Fruit fly (Drosophila melanogaster): ENCODE measurements around the gene CG14111.

CG14111 gene

dm6 chr3L:13424068-13424467, 46.3 kb downstream of the CG14111 start, which contains the start of gene CG33263:
TSS of gene CG33263 (minus strand) at chr3L:13424168.
- no peak for TF ChIP-seq cyc (GFP tag; optimal IDR thresholded peaks at IDR 0.05)
- no peak for TF ChIP-seq CG16779 (tag; optimal IDR thresholded peaks at IDR 0.05)
- no peak for TF ChIP-seq Sox102F (GFP tag; optimal IDR thresholded peaks at IDR 0.05)
- TF ChIP-seq dac (GFP tag; optimal IDR thresholded peaks at IDR 0.05), result no peak
- TF ChIP-seq CG6854 (GFP tag; optimal IDR thresholded peaks at IDR 0.05), result no peak
- TF ChIP-seq spab (GFP tag; optimal IDR thresholded peaks at IDR 0.05), result no peak
- no peak for TF ChIP-seq CG11902 (GFP tag; optimal IDR thresholded peaks at IDR 0.05)
- no peak for TF ChIP-seq CG1621 (tag; optimal IDR thresholded peaks at IDR 0.05)
- TF ChIP-seq achi (GFP tag; optimal IDR thresholded peaks at IDR 0.05), result no peak

DNA sequence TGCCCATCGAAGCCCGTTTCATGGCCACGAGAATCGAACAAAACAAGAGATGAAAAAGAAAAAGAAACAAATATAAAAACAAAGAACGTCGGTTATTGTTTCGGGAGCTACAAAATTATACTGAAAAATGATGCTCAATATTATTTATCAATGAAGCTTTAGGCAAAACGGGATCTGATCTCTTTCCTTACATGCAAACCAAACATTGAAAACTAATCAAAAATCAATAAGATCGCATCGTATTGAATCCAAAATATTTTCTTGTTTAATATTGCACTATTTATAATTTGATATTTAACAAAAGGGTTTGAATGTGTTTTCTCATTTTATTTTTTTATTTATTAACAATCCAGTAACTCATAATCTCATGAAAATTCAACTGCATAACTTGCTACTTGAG, 47.8 kb downstream of the CG14111 start, which contains the start of gene CG14106:
Gene CG14106 (minus strand): TSS at position 101 of the 400 bp plus-strand sequence.
- no peak for TF ChIP-seq cyc (GFP tag; optimal IDR thresholded peaks at IDR 0.05)
- TF ChIP-seq CG6163 (GFP tag; IDR thresholded peaks at IDR 0.05), result no peak
- no peak for TF ChIP-seq Ets96B (tag; optimal IDR thresholded peaks at IDR 0.05)
- no peak for TF ChIP-seq pdm3 (GFP tag; optimal IDR thresholded peaks at IDR 0.05)
- TF ChIP-seq lz (GFP tag; optimal IDR thresholded peaks at IDR 0.05), result no peak
- TF ChIP-seq CG7368 (GFP tag; optimal IDR thresholded peaks at IDR 0.05), result no peak
- no peak for TF ChIP-seq Gug (GFP tag; IDR thresholded peaks at IDR 0.05)
- no peak for TF ChIP-seq Eip93F (GFP tag; optimal IDR thresholded peaks at IDR 0.05)
- TF ChIP-seq Sox102F (GFP tag; optimal IDR thresholded peaks at IDR 0.05), result no peak
- TF ChIP-seq Lpt (GFP tag; optimal IDR thresholded peaks at IDR 0.05), result no peak

dm6 chr3L:13426573-13426972, 48.8 kb downstream of the CG14111 start, which contains the start of gene CG14105:
TSS of gene CG14105 (minus strand) at chr3L:13426673.
- TF ChIP-seq fkh (GFP tag; optimal IDR thresholded peaks at IDR 0.05) (no peak), pdm3 (GFP tag; optimal IDR thresholded peaks at IDR 0.05) (no peak), CG7368 (GFP tag; optimal IDR thresholded peaks at IDR 0.05) (no peak), Ets96B (tag; optimal IDR thresholded peaks at IDR 0.05) (no peak)

All from whole organism, prepupa.